Fruit fly (Drosophila melanogaster): Measurements from ENCODE around the gene CG42759.

DNA sequence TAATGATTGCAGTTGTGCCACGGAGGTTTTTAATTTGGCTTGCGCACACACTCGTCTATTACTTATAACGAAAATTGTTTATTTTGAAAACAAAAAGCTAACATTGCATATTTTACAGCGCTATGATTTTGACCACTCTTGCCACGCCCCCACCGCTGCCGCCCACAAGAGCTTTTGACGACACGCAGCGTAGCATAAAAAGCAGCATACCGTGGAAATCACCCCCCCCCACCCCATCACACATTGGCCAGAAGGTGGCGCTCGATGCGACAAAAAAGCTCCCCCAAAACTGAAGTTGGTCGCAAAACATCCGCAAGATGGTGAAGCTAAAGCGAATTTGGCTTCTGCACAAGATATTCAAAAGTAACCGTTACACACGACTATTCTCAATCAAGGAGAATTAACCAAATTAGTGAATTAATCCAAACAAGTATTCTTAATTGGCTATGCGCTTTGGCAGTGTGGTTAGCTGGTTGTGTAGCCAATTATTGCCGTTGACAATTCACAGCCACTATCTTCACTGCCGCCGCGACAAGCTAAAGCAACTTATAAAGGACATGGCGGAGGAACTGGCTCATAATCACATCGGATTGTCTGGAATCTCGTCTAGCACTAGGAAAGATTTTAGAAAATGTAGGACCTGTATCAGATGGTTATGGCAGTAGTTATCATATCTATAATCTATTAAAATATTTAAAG lies 42.2 kb upstream of the CG42759 start:
- no peak for TF ChIP-seq Snoo (tag; optimal IDR thresholded peaks at IDR 0.05)
- TF ChIP-seq Pif1B (GFP tag; optimal IDR thresholded peaks at IDR 0.05): no peak
- no peak for TF ChIP-seq rn (GFP tag; IDR thresholded peaks at IDR 0.05)
- TF ChIP-seq CG9948 (tag; optimal IDR thresholded peaks at IDR 0.05): no peak
